Fruit fly (Drosophila melanogaster): Measurements from ENCODE around the gene CG31609.

dm6 chr2L:9133169-9133568 is 35.8 kb downstream of the CG31609 start:
- TF ChIP-seq cnc (optimal IDR thresholded peaks at IDR 0.05): no peak
- peak; percentile 43 for TF ChIP-seq CG14711 (tag; optimal IDR thresholded peaks at IDR 0.05)
- no peak for TF ChIP-seq kay (GFP tag; ENCODE audit: borderline replicate concordance)
- TF ChIP-seq toe (GFP tag; optimal IDR thresholded peaks at IDR 0.05): no peak
- no peak for TF ChIP-seq Hr96 (GFP tag; optimal IDR thresholded peaks at IDR 0.05)
- TF ChIP-seq bab1 (GFP tag; optimal IDR thresholded peaks at IDR 0.05): no peak
- TF ChIP-seq CG5204 (GFP tag; optimal IDR thresholded peaks at IDR 0.05): no peak
- no peak for TF ChIP-seq CG7045 (GFP tag; optimal IDR thresholded peaks at IDR 0.05)
- no peak for TF ChIP-seq pad (GFP tag; optimal IDR thresholded peaks at IDR 0.05)
- no peak for TF ChIP-seq ovo (GFP tag; optimal IDR thresholded peaks at IDR 0.05)
- no peak for TF ChIP-seq CG1620 (GFP tag; optimal IDR thresholded peaks at IDR 0.05)
- TF ChIP-seq CG7101 (tag; optimal IDR thresholded peaks at IDR 0.05): peak; percentile 8
- TF ChIP-seq cic (GFP tag; optimal IDR thresholded peaks at IDR 0.05): no peak
- TF ChIP-seq tj (GFP tag; optimal IDR thresholded peaks at IDR 0.05): no peak

Measured in whole organism, adult.